Worm (Caenorhabditis elegans) whole organism, L2 larva: ENCODE data around the gene nhr-270.

Experiments
- blmp-1 ChIP-seq: sonication (generic microtip); optimal IDR thresholded peaks from 2 replicates; lab custom pipeline; 2017; ENCODE audit warnings: missing genetic modification characterization, mild to moderate bottlenecking, missing compliant biosample characterization, antibody characterized with exemption, moderate library complexity; ENCODE audit not compliant: insufficient read depth
- ceh-16 ChIP-seq: fragments of 150-350 bp; optimal IDR thresholded peaks from 2 replicates; lab custom pipeline; 2014; ENCODE audit warnings: missing biosample characterization, missing genetic modification characterization
- lin-13 ChIP-seq: fragments of 150-350 bp; optimal IDR thresholded peaks from 2 replicates; lab custom pipeline; 2014; ENCODE audit warnings: missing biosample characterization, missing genetic modification reagents, missing genetic modification characterization
- mdl-1 ChIP-seq, 2 experiments: fragments of 150-350 bp in 1 of 2; sonication (generic microtip) in 1 of 2; optimal IDR thresholded peaks; 2 replicates each; lab custom pipeline; 2017; ENCODE audit warnings: missing biosample characterization in 2 of 2, missing genetic modification characterization in 2 of 2
- nhr-23 ChIP-seq: fragments of 150-350 bp; optimal IDR thresholded peaks from 2 replicates; lab custom pipeline; 2014; ENCODE audit warnings: missing biosample characterization, missing genetic modification reagents, missing genetic modification characterization
- ztf-11 ChIP-seq: sonication (generic microtip); optimal IDR thresholded peaks from 2 replicates; lab custom pipeline; 2017; ENCODE audit warnings: missing biosample characterization, missing genetic modification characterization

- TF ChIP-seq ztf-11 (tag; lab: Kevin White, UChicago): no peak
- TF ChIP-seq blmp-1: no peak
- TF ChIP-seq lin-13 (GFP tag; lab: Kevin White, UChicago): no peak
- no peak for TF ChIP-seq ceh-16 (tag; lab: Kevin White, UChicago)
- TF ChIP-seq nhr-23 (tag; lab: Kevin White, UChicago): no peak
- TF ChIP-seq mdl-1 (tag; optimal IDR thresholded peaks at IDR 0.05; lab: Kevin White, UChicago): no peak
Measured at ce11 chrV:808260-808659, 3.7 kb upstream of the nhr-270 start.
